Worm (Caenorhabditis elegans) whole organism, young adult: ENCODE results near the gene C56G2.4.

Experiments
- B0336.3 ChIP-seq: fragments of 200-800 bp; sonication (Bioruptor generic); IDR thresholded peaks from 2 replicates; pipeline ENCODE4 v1.3.6; 2022; ENCODE audit warnings: missing genetic modification characterization, missing compliant biosample characterization
- F10E7.11 ChIP-seq: sonication (generic microtip); optimal IDR thresholded peaks from 2 replicates; lab custom pipeline; 2017; ENCODE audit warnings: mild to moderate bottlenecking, missing genetic modification characterization, moderate library complexity, missing compliant biosample characterization
- F55B11.4 ChIP-seq: sonication (generic microtip); optimal IDR thresholded peaks from 2 replicates; lab custom pipeline; 2016; ENCODE audit warnings: missing compliant biosample characterization, missing genetic modification characterization, borderline replicate concordance; ENCODE audit not compliant: insufficient read depth
- F57C9.4 ChIP-seq: sonication (generic microtip); optimal IDR thresholded peaks from 2 replicates; lab custom pipeline; 2017; ENCODE audit warnings: mild to moderate bottlenecking, missing genetic modification characterization, missing compliant biosample characterization
- K11D2.4 ChIP-seq: fragments of 200-800 bp; sonication (Bioruptor generic); IDR thresholded peaks from 2 replicates; pipeline ENCODE4 v1.3.6; 2022; ENCODE audit warnings: missing genetic modification reagents, missing genetic modification characterization, missing compliant biosample characterization
- T07F8.4 ChIP-seq: sonication (generic microtip); optimal IDR thresholded peaks from 2 replicates; lab custom pipeline; 2016; ENCODE audit warnings: mild to moderate bottlenecking, missing genetic modification characterization, moderate library complexity, missing compliant biosample characterization
- Y79H2A.3 ChIP-seq: fragments of 200-800 bp; sonication (Bioruptor generic); conservative IDR thresholded peaks from 2 replicates; pipeline ENCODE4 v1.3.6; 2022; ENCODE audit warnings: missing genetic modification reagents, missing genetic modification characterization, missing compliant biosample characterization
- akir-1 ChIP-seq: fragments of 200-800 bp; sonication (Bioruptor generic); optimal IDR thresholded peaks from 2 replicates; lab custom pipeline; 2018; ENCODE audit warnings: mild to moderate bottlenecking, missing genetic modification characterization, moderate library complexity, missing compliant biosample characterization
- aptf-2 ChIP-seq: fragments of 200-800 bp; sonication (Bioruptor generic); conservative IDR thresholded peaks from 2 replicates; pipeline ENCODE4 v1.3.6; 2022; ENCODE audit warnings: missing genetic modification reagents, missing genetic modification characterization, missing compliant biosample characterization
- atf-7 ChIP-seq: sonication (generic microtip); optimal IDR thresholded peaks from 2 replicates; lab custom pipeline; 2017; ENCODE audit warnings: mild to moderate bottlenecking, missing genetic modification characterization, missing compliant biosample characterization
- bed-2 ChIP-seq: fragments of 200-800 bp; sonication (Bioruptor generic); IDR thresholded peaks from 2 replicates; pipeline ENCODE4 v1.3.6; 2022; ENCODE audit warnings: missing genetic modification reagents, missing genetic modification characterization, missing compliant biosample characterization
- ccch-3 ChIP-seq: fragments of 200-800 bp; sonication (Bioruptor generic); optimal IDR thresholded peaks from 2 replicates; lab custom pipeline; 2018; ENCODE audit warnings: mild to moderate bottlenecking, missing genetic modification characterization, missing compliant biosample characterization
- cebp-1 ChIP-seq, 2 experiments: fragments of 200-800 bp in 1 of 2; sonication (Bioruptor generic) in 1 of 2; sonication (generic microtip) in 1 of 2; IDR thresholded peaks in 1 of 2; optimal IDR thresholded peaks in 1 of 2; 2 replicates each; pipeline versions ENCODE4 v1.3.6 to Lab custom; 2017 to 2022; ENCODE audit warnings: missing compliant biosample characterization in 2 of 2, missing genetic modification characterization in 2 of 2, mild to moderate bottlenecking in 1 of 2, missing genetic modification reagents in 1 of 2, moderate library complexity in 1 of 2
- cebp-2 ChIP-seq: fragments of 200-800 bp; sonication (Bioruptor generic); IDR thresholded peaks from 2 replicates; pipeline ENCODE4 v1.3.6; 2022; ENCODE audit warnings: missing genetic modification characterization, missing compliant biosample characterization
- ceh-58 ChIP-seq: fragments of 200-800 bp; sonication (Bioruptor generic); IDR thresholded peaks from 2 replicates; pipeline ENCODE4 v1.3.6; 2022; ENCODE audit warnings: missing genetic modification characterization, missing compliant biosample characterization
- ceh-91 ChIP-seq: fragments of 200-800 bp; sonication (Bioruptor generic); IDR thresholded peaks from 2 replicates; pipeline ENCODE4 v1.3.6; 2022; ENCODE audit warnings: missing genetic modification reagents, missing genetic modification characterization, missing compliant biosample characterization
- chd-7 ChIP-seq: sonication (generic microtip); optimal IDR thresholded peaks from 2 replicates; lab custom pipeline; 2016; ENCODE audit warnings: mild to moderate bottlenecking, missing genetic modification characterization, moderate library complexity, missing compliant biosample characterization
- efl-1 ChIP-seq: fragments of 150-350 bp; optimal IDR thresholded peaks from 2 replicates; lab custom pipeline; 2014; ENCODE audit warnings: missing biosample characterization, missing genetic modification reagents, missing genetic modification characterization
- gei-17 ChIP-seq: fragments of 200-800 bp; sonication (Bioruptor generic); optimal IDR thresholded peaks from 2 replicates; lab custom pipeline; 2018; ENCODE audit warnings: mild to moderate bottlenecking, missing genetic modification characterization, missing compliant biosample characterization
- hlh-26 ChIP-seq: fragments of 200-800 bp; sonication (Bioruptor generic); conservative IDR thresholded peaks from 2 replicates; pipeline ENCODE4 v1.3.6; 2022; ENCODE audit warnings: missing genetic modification reagents, missing genetic modification characterization, missing compliant biosample characterization
- hrde-1 ChIP-seq: sonication (generic microtip); optimal IDR thresholded peaks from 2 replicates; lab custom pipeline; 2016; ENCODE audit warnings: missing genetic modification characterization, mild to moderate bottlenecking, missing compliant biosample characterization, moderate library complexity, missing genotype, missing genetic modification reagents, borderline replicate concordance
- lin-35 ChIP-seq, 3 experiments: fragments of 150-350 bp in 2 of 3; sonication (generic microtip) in 1 of 3; optimal IDR thresholded peaks; 2 replicates each; lab custom pipeline; 2014 to 2018; ENCODE audit warnings: missing biosample characterization in 3 of 3, missing genetic modification characterization in 3 of 3, missing genetic modification reagents in 3 of 3
- lir-1 ChIP-seq: fragments of 200-800 bp; sonication (Bioruptor generic); conservative IDR thresholded peaks from 2 replicates; pipeline ENCODE4 v1.3.6; 2022; ENCODE audit warnings: missing genetic modification reagents, missing genetic modification characterization, missing compliant biosample characterization
- madf-10 ChIP-seq: sonication (generic microtip); optimal IDR thresholded peaks from 2 replicates; lab custom pipeline; 2016; ENCODE audit warnings: mild to moderate bottlenecking, missing genetic modification characterization, missing compliant biosample characterization
- madf-6 ChIP-seq: fragments of 200-800 bp; sonication (Bioruptor generic); IDR thresholded peaks from 2 replicates; pipeline ENCODE4 v1.3.6; 2022; ENCODE audit warnings: missing genetic modification reagents, missing genetic modification characterization, missing compliant biosample characterization
- mel-28 ChIP-seq: sonication (generic microtip); optimal IDR thresholded peaks from 2 replicates; lab custom pipeline; 2016; ENCODE audit warnings: borderline replicate concordance, mild to moderate bottlenecking, missing genetic modification characterization, missing compliant biosample characterization
- nhr-179 ChIP-seq: sonication (generic microtip); optimal IDR thresholded peaks from 2 replicates; lab custom pipeline; 2016; ENCODE audit warnings: mild to moderate bottlenecking, missing genetic modification characterization, missing compliant biosample characterization
- nhr-90 ChIP-seq: sonication (generic microtip); optimal IDR thresholded peaks from 2 replicates; lab custom pipeline; 2016; ENCODE audit warnings: missing genotype, mild to moderate bottlenecking, missing genetic modification characterization, missing compliant biosample characterization
- pbrm-1 ChIP-seq: fragments of 200-800 bp; sonication (Bioruptor generic); IDR thresholded peaks from 2 replicates; pipeline ENCODE4 v1.3.6; 2022; ENCODE audit warnings: missing genetic modification reagents, missing genetic modification characterization, missing compliant biosample characterization
- repo-1 ChIP-seq: sonication (generic microtip); optimal IDR thresholded peaks from 2 replicates; lab custom pipeline; 2017; ENCODE audit warnings: mild to moderate bottlenecking, missing genetic modification characterization, missing compliant biosample characterization
- snpc-1.1 ChIP-seq: sonication (generic microtip); optimal IDR thresholded peaks from 2 replicates; lab custom pipeline; 2017; ENCODE audit warnings: missing genetic modification characterization, mild to moderate bottlenecking, missing compliant biosample characterization, antibody characterized with exemption, moderate library complexity, missing genotype, missing genetic modification reagents; ENCODE audit not compliant: insufficient read depth
- snpc-3.4 ChIP-seq: sonication (generic microtip); optimal IDR thresholded peaks from 2 replicates; lab custom pipeline; 2017; ENCODE audit warnings: missing genetic modification characterization, mild to moderate bottlenecking, missing compliant biosample characterization, antibody characterized with exemption, moderate library complexity, missing genotype, missing genetic modification reagents
- unc-62 ChIP-seq: fragments of 150-350 bp; optimal IDR thresholded peaks from 2 replicates; lab custom pipeline; 2014; ENCODE audit warnings: missing biosample characterization, missing genetic modification reagents, missing genetic modification characterization
- xnd-1 ChIP-seq: sonication (generic microtip); optimal IDR thresholded peaks from 2 replicates; lab custom pipeline; 2016; ENCODE audit warnings: missing genotype, missing genetic modification reagents, missing genetic modification characterization, missing compliant biosample characterization
- zfh-2 ChIP-seq: fragments of 200-800 bp; sonication (Bioruptor generic); conservative IDR thresholded peaks from 2 replicates; pipeline ENCODE4 v1.3.6; 2022; ENCODE audit warnings: missing genetic modification reagents, missing genetic modification characterization, missing compliant biosample characterization
- zim-3 ChIP-seq: sonication (generic microtip); optimal IDR thresholded peaks from 2 replicates; lab custom pipeline; 2017; ENCODE audit warnings: mild to moderate bottlenecking, missing genetic modification characterization, moderate library complexity, missing compliant biosample characterization
- ztf-28 ChIP-seq: fragments of 200-800 bp; sonication (Bioruptor generic); IDR thresholded peaks from 2 replicates; pipeline ENCODE4 v1.3.6; 2022; ENCODE audit warnings: missing genetic modification reagents, missing genetic modification characterization, missing compliant biosample characterization
- ztf-3 ChIP-seq: fragments of 200-800 bp; sonication (Bioruptor generic); optimal IDR thresholded peaks from 2 replicates; lab custom pipeline; 2018; ENCODE audit warnings: mild to moderate bottlenecking, missing genetic modification characterization, missing compliant biosample characterization

The C56G2.4 gene

ce11 chrIII:6348578-6348977 is 17.0 kb downstream of the C56G2.4 start (continued):
- TF ChIP-seq snpc-1.1 (tag; lab: Kevin White, UChicago) (no peak), F55B11.4 (tag; lab: Kevin White, UChicago) (no peak), F10E7.11 (tag; lab: Kevin White, UChicago) (peak; percentile 27)
- TF ChIP-seq, all 124 proteins: peak for 11

DNA sequence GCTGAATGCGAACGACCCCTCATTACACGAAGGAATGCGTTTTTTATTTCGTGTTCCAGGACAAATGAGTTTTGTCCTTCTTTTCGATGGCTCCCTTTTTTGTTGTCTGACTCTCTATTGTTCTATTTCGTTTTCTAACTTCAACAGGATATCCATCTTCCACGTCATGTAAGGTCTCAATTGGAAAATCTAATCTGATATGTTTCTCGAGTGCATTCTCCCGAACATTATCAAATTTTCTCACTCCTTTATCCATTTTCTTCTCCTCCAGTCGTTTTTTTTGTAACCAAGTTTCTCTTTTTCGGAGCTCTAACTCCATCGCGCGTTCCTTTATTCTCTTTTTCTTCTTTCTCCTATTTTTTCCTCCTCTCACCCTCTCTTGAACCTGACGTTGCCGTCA is 18.9 kb downstream of the C56G2.4 start:
- TF ChIP-seq cebp-1 (GFP tag; IDR thresholded peaks at IDR 0.05; lab: Robert Waterston, UW) (no peak), cebp-1 (tag; optimal IDR thresholded peaks at IDR 0.05; lab: Kevin White, UChicago) (no peak), Y79H2A.3 (GFP tag; lab: Robert Waterston, UW) (no peak), K11D2.4 (no peak), atf-7 (tag; lab: Kevin White, UChicago) (no peak), hrde-1 (tag; lab: Kevin White, UChicago) (no peak)
- TF ChIP-seq, all 124 proteins: peak for 0

ce11 chrIII:6351438-6351837 is 19.9 kb downstream of the C56G2.4 start:
- TF ChIP-seq zfh-2 (0 out of 2 replicates have a peak, but pooled peaks have one; percentile 19), snpc-1.1 (tag; lab: Kevin White, UChicago) (no peak)

ce11 chrIII:6352459-6352858 is 20.9 kb downstream of the C56G2.4 start:
- TF ChIP-seq ceh-91 (no peak), pbrm-1 (GFP tag; lab: Robert Waterston, UW) (no peak), ztf-3 (GFP tag; lab: Kevin White, UChicago) (no peak), aptf-2 (GFP tag; lab: Robert Waterston, UW) (no peak), F57C9.4 (tag; lab: Kevin White, UChicago) (no peak), ceh-58 (GFP tag; lab: Robert Waterston, UW) (no peak), xnd-1 (tag; lab: Kevin White, UChicago) (no peak), hlh-26 (no peak), atf-7 (tag; lab: Kevin White, UChicago) (peak; percentile 6), B0336.3 (GFP tag; lab: Robert Waterston, UW) (no peak), chd-7 (tag; lab: Kevin White, UChicago) (peak; percentile 29)

ce11 chrIII:6353084-6353483 is 21.6 kb downstream of the C56G2.4 start, which contains the start of gene akap-1:
Gene akap-1 (plus strand): TSS chrIII:6353384.
- TF ChIP-seq B0336.3 (GFP tag; lab: Robert Waterston, UW) (no peak), cebp-2 (GFP tag; lab: Robert Waterston, UW) (no peak), efl-1 (GFP tag; lab: Kevin White, UChicago) (no peak), nhr-179 (tag; lab: Kevin White, UChicago) (no peak), unc-62 (GFP tag; lab: Kevin White, UChicago) (no peak), K11D2.4 (no peak)

- no peak for TF ChIP-seq madf-6 (GFP tag; lab: Robert Waterston, UW)
- no peak for TF ChIP-seq zim-3 (tag; lab: Kevin White, UChicago)
- no peak for TF ChIP-seq lin-35 (GFP tag; optimal IDR thresholded peaks at IDR 0.05; lab: Kevin White, UChicago)
- no peak for TF ChIP-seq repo-1 (tag; lab: Kevin White, UChicago)
- TF ChIP-seq ccch-3 (GFP tag; lab: Kevin White, UChicago): no peak
- no peak for TF ChIP-seq zfh-2
- TF ChIP-seq gei-17 (GFP tag; lab: Kevin White, UChicago): no peak
- TF ChIP-seq nhr-90 (tag; lab: Kevin White, UChicago): no peak
- no peak for TF ChIP-seq snpc-3.4
- TF ChIP-seq T07F8.4 (tag; lab: Kevin White, UChicago): no peak
- no peak for TF ChIP-seq lir-1
- TF ChIP-seq madf-10 (tag; lab: Kevin White, UChicago): no peak
- TF ChIP-seq mel-28 (tag; lab: Kevin White, UChicago): no peak
- TF ChIP-seq akir-1: no peak
- TF ChIP-seq bed-2: no peak
- TF ChIP-seq ztf-28 (GFP tag; lab: Robert Waterston, UW): no peak
Measured at ce11 chrIII:6355359-6355758, 23.8 kb downstream of the C56G2.4 start.
